Fruit fly (Drosophila melanogaster) whole organism, adult: ENCODE measurements around the gene CG14627.

Experiments used
- CG5204 ChIP-seq: fragments of 200-800 bp; sonication (Bioruptor generic); optimal IDR thresholded peaks from 2 replicates; lab custom pipeline; 2016; ENCODE audit warnings: missing biosample characterization, missing genetic modification characterization
- ovo ChIP-seq: fragments of 200-800 bp; sonication (Bioruptor generic); optimal IDR thresholded peaks from 2 replicates; lab custom pipeline; 2016; ENCODE audit warnings: missing biosample characterization, missing genetic modification characterization
- tj ChIP-seq: fragments of 200-800 bp; sonication (Bioruptor generic); optimal IDR thresholded peaks from 3 replicates; lab custom pipeline; 2017; ENCODE audit warnings: missing biosample characterization, mild to moderate bottlenecking, missing genetic modification characterization, moderate library complexity
- toe ChIP-seq: fragments of 200-800 bp; sonication (Bioruptor generic); optimal IDR thresholded peaks from 2 replicates; lab custom pipeline; 2016; ENCODE audit warnings: missing biosample characterization, missing genetic modification characterization

- TF ChIP-seq ovo = no peak
- no peak for TF ChIP-seq toe (GFP tag; lab: Kevin White, UChicago)
- TF ChIP-seq tj (GFP tag; lab: Kevin White, UChicago) = no peak
- TF ChIP-seq CG5204 = no peak
Measured at dm6 chrX:1229098-1229497, 47.7 kb downstream of the CG14627 start.
